Fruit fly (Drosophila melanogaster) whole organism, prepupa: ENCODE results near the gene CG13258.
A peak's percentile ranks its signal among the peaks of the same experiment; 100 is the strongest.

Source experiments
- CG10631 ChIP-seq: fragments of 200-800 bp; sonication (Bioruptor generic); optimal IDR thresholded peaks from 2 replicates; lab custom pipeline; 2016; ENCODE audit warnings: missing biosample characterization, missing genetic modification characterization
- CG11902 ChIP-seq: fragments of 200-800 bp; sonication (Bioruptor generic); optimal IDR thresholded peaks from 3 replicates; lab custom pipeline; 2016; ENCODE audit warnings: missing biosample characterization, missing genetic modification characterization
- CG15336 ChIP-seq: fragments of 200-800 bp; sonication (Bioruptor generic); IDR thresholded peaks from 2 replicates; pipeline ENCODE4 v1.3.6; 2022; ENCODE audit warnings: missing biosample characterization, missing genetic modification characterization
- CG16779 ChIP-seq: fragments of 200-800 bp; sonication (Bioruptor generic); optimal IDR thresholded peaks from 3 replicates; lab custom pipeline; 2017; ENCODE audit warnings: missing biosample characterization, mild to moderate bottlenecking, missing genetic modification characterization
- CG3032 ChIP-seq: fragments of 200-800 bp; optimal IDR thresholded peaks from 2 replicates; lab custom pipeline; 2019; ENCODE audit warnings: missing biosample characterization, mild to moderate bottlenecking, missing genetic modification characterization, moderate library complexity
- CG31627 ChIP-seq: fragments of 200-800 bp; sonication (Bioruptor generic); optimal IDR thresholded peaks from 3 replicates; lab custom pipeline; 2016; ENCODE audit warnings: missing biosample characterization, missing genetic modification characterization
- CG4318 ChIP-seq: fragments of 200-800 bp; sonication (Bioruptor generic); optimal IDR thresholded peaks from 3 replicates; lab custom pipeline; 2017; ENCODE audit warnings: missing biosample characterization, mild to moderate bottlenecking, missing genetic modification characterization
- CG6276 ChIP-seq: fragments of 200-800 bp; sonication (Bioruptor generic); optimal IDR thresholded peaks from 2 replicates; lab custom pipeline; 2017; ENCODE audit warnings: missing biosample characterization, mild to moderate bottlenecking, missing genetic modification characterization
- CG6792 ChIP-seq: fragments of 200-800 bp; sonication (Bioruptor generic); optimal IDR thresholded peaks from 3 replicates; lab custom pipeline; 2016; ENCODE audit warnings: missing biosample characterization, missing genetic modification characterization
- CG7368 ChIP-seq: fragments of 200-800 bp; sonication (Bioruptor generic); optimal IDR thresholded peaks from 3 replicates; lab custom pipeline; 2016; ENCODE audit warnings: missing biosample characterization, missing genetic modification characterization
- CG8119 ChIP-seq: fragments of 200-800 bp; sonication (Bioruptor generic); IDR thresholded peaks from 3 replicates; pipeline ENCODE4 v1.3.6; 2022; ENCODE audit warnings: missing biosample characterization, missing genetic modification characterization
- CG9139 ChIP-seq: fragments of 200-800 bp; sonication (Bioruptor generic); optimal IDR thresholded peaks from 3 replicates; lab custom pipeline; 2017; ENCODE audit warnings: missing biosample characterization, mild to moderate bottlenecking, missing genetic modification characterization
- Eip78C ChIP-seq: fragments of 200-800 bp; sonication (Bioruptor generic); peaks from one replicate; lab custom pipeline; 2016; ENCODE audit warnings: missing biosample characterization, missing genetic modification characterization
- Eip93F ChIP-seq: fragments of 200-800 bp; sonication (Bioruptor generic); optimal IDR thresholded peaks from 2 replicates; lab custom pipeline; 2016; ENCODE audit warnings: missing biosample characterization, mild to moderate bottlenecking, missing genetic modification characterization
- Ets96B ChIP-seq: fragments of 200-800 bp; optimal IDR thresholded peaks from 2 replicates; lab custom pipeline; 2019; ENCODE audit warnings: missing biosample characterization, mild to moderate bottlenecking, missing genetic modification characterization, moderate library complexity
- Gug ChIP-seq: fragments of 200-800 bp; sonication (Bioruptor generic); IDR thresholded peaks from 2 replicates; pipeline ENCODE4 v1.3.6; 2022; ENCODE audit warnings: missing biosample characterization, missing genetic modification characterization
- Hr38 ChIP-seq: sonication (Bioruptor generic); optimal IDR thresholded peaks from 2 replicates; lab custom pipeline; 2016; ENCODE audit warnings: missing biosample characterization, missing genetic modification characterization
- Lpt ChIP-seq: fragments of 200-800 bp; sonication (Bioruptor generic); optimal IDR thresholded peaks from 3 replicates; lab custom pipeline; 2016; ENCODE audit warnings: missing biosample characterization, missing genetic modification characterization
- Met ChIP-seq: fragments of 200-800 bp; sonication (Bioruptor generic); optimal IDR thresholded peaks from 3 replicates; lab custom pipeline; 2016; ENCODE audit warnings: missing biosample characterization, missing genetic modification characterization
- OdsH ChIP-seq: fragments of 200-800 bp; sonication (Bioruptor generic); optimal IDR thresholded peaks from 3 replicates; lab custom pipeline; 2016; ENCODE audit warnings: missing biosample characterization, missing genetic modification characterization
- Smox ChIP-seq: fragments of 200-800 bp; sonication (Bioruptor generic); optimal IDR thresholded peaks from 3 replicates; lab custom pipeline; 2016; ENCODE audit warnings: missing biosample characterization, missing genetic modification characterization
- Sox102F ChIP-seq: fragments of 200-800 bp; sonication (Bioruptor generic); optimal IDR thresholded peaks from 2 replicates; lab custom pipeline; 2016; ENCODE audit warnings: missing biosample characterization, mild to moderate bottlenecking, missing genetic modification characterization
- Sox14 ChIP-seq: fragments of 200-800 bp; sonication (Bioruptor generic); optimal IDR thresholded peaks from 3 replicates; lab custom pipeline; 2016; ENCODE audit warnings: missing biosample characterization, missing genetic modification characterization
- achi ChIP-seq: fragments of 200-800 bp; sonication (Bioruptor generic); optimal IDR thresholded peaks from 3 replicates; lab custom pipeline; 2016; ENCODE audit warnings: missing biosample characterization, missing genetic modification characterization
- acj6 ChIP-seq: fragments of 200-800 bp; sonication (Bioruptor generic); optimal IDR thresholded peaks from 3 replicates; lab custom pipeline; 2016; ENCODE audit warnings: missing biosample characterization, missing genetic modification characterization
- cyc ChIP-seq: fragments of 200-800 bp; sonication (Bioruptor generic); optimal IDR thresholded peaks from 3 replicates; lab custom pipeline; 2016; ENCODE audit warnings: missing biosample characterization, missing genetic modification characterization
- dsx ChIP-seq: fragments of 200-800 bp; optimal IDR thresholded peaks from 3 replicates; lab custom pipeline; 2019; ENCODE audit warnings: missing biosample characterization, mild to moderate bottlenecking, missing genetic modification characterization, moderate library complexity; ENCODE audit not compliant: poor library complexity, severe bottlenecking
- eg ChIP-seq: fragments of 200-800 bp; sonication (Bioruptor generic); IDR thresholded peaks from 3 replicates; pipeline ENCODE4 v1.3.6; 2022; ENCODE audit warnings: missing biosample characterization, missing genetic modification characterization
- esn ChIP-seq: fragments of 200-800 bp; sonication (Bioruptor generic); optimal IDR thresholded peaks from 2 replicates; lab custom pipeline; 2016; ENCODE audit warnings: missing biosample characterization, mild to moderate bottlenecking, missing genetic modification characterization, moderate library complexity
- fd59A ChIP-seq: fragments of 200-800 bp; sonication (Bioruptor generic); optimal IDR thresholded peaks from 2 replicates; lab custom pipeline; 2017; ENCODE audit warnings: missing biosample characterization, mild to moderate bottlenecking, missing genetic modification characterization, missing genetic modification reagents
- fkh ChIP-seq: fragments of 200-800 bp; sonication (Bioruptor generic); optimal IDR thresholded peaks from 3 replicates; lab custom pipeline; 2017; ENCODE audit warnings: missing biosample characterization, mild to moderate bottlenecking, missing genetic modification characterization, moderate library complexity
- lz ChIP-seq: fragments of 200-800 bp; sonication (Bioruptor generic); optimal IDR thresholded peaks from 3 replicates; lab custom pipeline; 2016; ENCODE audit warnings: missing biosample characterization, missing genetic modification characterization
- net ChIP-seq: fragments of 200-800 bp; sonication (Bioruptor generic); optimal IDR thresholded peaks from 3 replicates; lab custom pipeline; 2016; ENCODE audit warnings: missing biosample characterization, missing genetic modification characterization
- pdm3 ChIP-seq: fragments of 200-800 bp; sonication (Bioruptor generic); optimal IDR thresholded peaks from 3 replicates; lab custom pipeline; 2016; ENCODE audit warnings: missing biosample characterization, missing genetic modification characterization
- salr ChIP-seq, 2 experiments: fragments of 200-800 bp; sonication (Bioruptor generic); optimal IDR thresholded peaks; 3 replicates each; lab custom pipeline; 2016 to 2018; ENCODE audit warnings: missing biosample characterization in 2 of 2, missing genetic modification characterization in 2 of 2, mild to moderate bottlenecking in 1 of 2
- spab ChIP-seq: fragments of 200-800 bp; sonication (Bioruptor generic); optimal IDR thresholded peaks from 2 replicates; lab custom pipeline; 2017; ENCODE audit warnings: missing biosample characterization, mild to moderate bottlenecking, missing genetic modification characterization, missing genetic modification reagents
- ss ChIP-seq, 2 experiments: fragments of 200-800 bp; sonication (Bioruptor generic); optimal IDR thresholded peaks; 2 replicates in 1 of 2; 3 replicates in 1 of 2; lab custom pipeline; 2017 to 2018; ENCODE audit warnings: mild to moderate bottlenecking in 2 of 2, missing biosample characterization in 2 of 2, missing genetic modification characterization in 2 of 2, moderate library complexity in 1 of 2
- svp ChIP-seq: fragments of 200-800 bp; sonication (Bioruptor generic); peaks from one replicate; lab custom pipeline; 2016; ENCODE audit warnings: missing biosample characterization, missing genetic modification characterization
- topi ChIP-seq: fragments of 200-800 bp; sonication (Bioruptor generic); optimal IDR thresholded peaks from 3 replicates; lab custom pipeline; 2016; ENCODE audit warnings: missing biosample characterization, missing genetic modification characterization
- vri ChIP-seq: fragments of 200-800 bp; sonication (Bioruptor generic); optimal IDR thresholded peaks from 3 replicates; lab custom pipeline; 2016; ENCODE audit warnings: missing biosample characterization, mild to moderate bottlenecking, missing genetic modification characterization

The CG13258 gene

dm6 chr2L:16310648-16311047 is 17.8 kb upstream of the CG13258 start, which contains the start of the genes cni and fzy:
Gene cni (minus strand): TSS chr2L:16310726.
Gene fzy (plus strand): TSS chr2L:16310956.
- no peak for TF ChIP-seq CG6276 (GFP tag; lab: Kevin White, UChicago)
- TF ChIP-seq lz (GFP tag; lab: Kevin White, UChicago) = peak; percentile 26
- TF ChIP-seq esn (GFP tag; lab: Kevin White, UChicago) = peak; percentile 30
- peak; percentile 23 for TF ChIP-seq CG31627 (GFP tag; lab: Kevin White, UChicago)
- TF ChIP-seq cyc (GFP tag; lab: Kevin White, UChicago) = peak; percentile 42
- peak; percentile 59 for TF ChIP-seq Eip93F (GFP tag; lab: Kevin White, UChicago)
- TF ChIP-seq fd59A = no peak
- TF ChIP-seq Sox14 (GFP tag; lab: Kevin White, UChicago) = peak; percentile 42
- peak; percentile 74 for TF ChIP-seq achi
- peak; percentile 23 for TF ChIP-seq CG3032
- TF ChIP-seq Lpt = no peak
- TF ChIP-seq Eip78C (GFP tag; lab: Kevin White, UChicago) = no peak

DNA sequence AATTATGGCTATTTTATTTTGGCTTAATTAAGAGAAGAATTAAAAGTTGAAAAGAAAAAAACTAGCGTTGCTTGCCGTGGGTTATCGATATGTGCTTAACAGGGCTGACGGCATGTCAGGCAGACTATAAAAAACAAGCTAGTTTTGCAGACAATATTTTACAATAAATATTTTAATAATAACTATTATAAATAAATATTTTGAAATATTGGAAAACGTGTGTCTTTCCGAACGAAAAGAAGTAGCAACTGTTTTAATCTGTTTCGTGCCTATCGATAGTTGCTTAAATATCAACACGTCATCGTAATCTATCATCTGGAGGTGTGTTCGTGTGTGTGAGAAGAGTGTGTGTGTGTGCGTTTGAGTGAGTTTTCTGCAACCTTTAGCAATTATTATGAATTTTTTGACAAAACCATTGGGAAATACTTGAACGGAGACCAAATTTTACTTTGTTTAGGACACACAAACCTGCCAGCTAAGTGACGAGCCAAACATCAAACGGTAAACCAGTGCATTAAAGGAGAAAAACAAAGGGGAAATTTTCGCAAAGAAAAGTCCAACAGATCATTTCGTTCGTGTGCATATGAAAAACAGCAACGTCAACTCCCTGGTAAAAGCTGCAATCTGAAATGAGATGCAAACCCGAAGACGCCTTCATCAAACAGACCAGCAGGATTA is 14.3 kb upstream of the CG13258 start, which contains the start of the genes CG5861 and Syx5:
Gene CG5861, minus strand, starts transcription at position 273 of the 678 bp plus-strand sequence.
Gene Syx5, plus strand, starts transcription at position 321 of the 678 bp plus-strand sequence.
- TF ChIP-seq Gug (GFP tag; lab: Robert Waterston, UW) (0 out of 2 replicates have a peak, but pooled peaks have one; percentile 21), CG10631 (peak; percentile 62), vri (GFP tag; lab: Kevin White, UChicago) (no peak), fkh (GFP tag; lab: Kevin White, UChicago) (peak; percentile 67), Ets96B (tag; lab: Kevin White, UChicago) (peak; percentile 40), CG3032 (peak; percentile 60), CG16779 (tag; lab: Kevin White, UChicago) (no peak), CG7368 (no peak), Sox102F (no peak), CG15336 (GFP tag; lab: Robert Waterston, UW) (0 out of 2 replicates have a peak, but pooled peaks have one; percentile 30), salr (GFP tag; optimal IDR thresholded peaks at IDR 0.05; lab: Kevin White, UChicago) (no peak), Eip78C (GFP tag; lab: Kevin White, UChicago) (no peak), Eip93F (GFP tag; lab: Kevin White, UChicago) (peak; percentile 69), Sox14 (GFP tag; lab: Kevin White, UChicago) (peak; percentile 35), esn (GFP tag; lab: Kevin White, UChicago) (peak; percentile 37), spab (GFP tag; lab: Kevin White, UChicago) (no peak), CG11902 (GFP tag; lab: Kevin White, UChicago) (no peak), pdm3 (no peak)

DNA sequence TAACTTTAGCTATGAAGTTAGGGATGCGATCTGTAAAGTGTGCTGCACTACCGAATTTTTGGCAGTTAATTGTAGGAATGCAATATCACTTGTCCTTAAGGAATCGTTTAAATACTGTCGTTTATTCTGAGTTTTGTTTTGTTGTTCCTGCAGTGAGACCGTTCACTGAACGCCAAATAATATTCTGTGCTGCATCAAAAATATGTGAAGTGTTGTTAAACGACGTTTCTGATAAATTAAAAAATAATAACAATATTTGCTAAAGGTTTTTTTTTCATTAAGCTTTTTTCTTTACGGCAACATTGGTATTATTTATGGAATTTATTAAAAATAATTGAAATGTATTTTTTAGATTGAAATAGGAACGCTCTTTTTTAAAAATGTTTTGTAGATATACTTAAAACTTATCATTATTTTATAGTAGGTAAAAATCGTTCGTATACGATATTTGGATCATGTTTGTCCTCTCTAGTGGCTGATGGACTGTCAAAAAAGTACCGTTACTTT is 10.0 kb upstream of the CG13258 start, which contains the start of gene GMF:
Gene GMF, minus strand, starts transcription at position 182 of the 507 bp plus-strand sequence.
- TF ChIP-seq net (GFP tag; lab: Kevin White, UChicago) (no peak), fd59A (no peak), ss (GFP tag; optimal IDR thresholded peaks at IDR 0.05; lab: Kevin White, UChicago) (no peak), esn (GFP tag; lab: Kevin White, UChicago) (peak; percentile 55), CG9139 (GFP tag; lab: Kevin White, UChicago) (no peak), CG10631 (peak; percentile 38), OdsH (GFP tag; lab: Kevin White, UChicago) (no peak), CG8119 (GFP tag; lab: Robert Waterston, UW) (no peak), Smox (GFP tag; lab: Kevin White, UChicago) (no peak), Sox14 (GFP tag; lab: Kevin White, UChicago) (peak; percentile 41), dsx (GFP tag; lab: Kevin White, UChicago) (no peak), CG4318 (GFP tag; lab: Kevin White, UChicago) (no peak), Eip78C (GFP tag; lab: Kevin White, UChicago) (peak; percentile 61), CG6792 (no peak), salr (GFP tag; optimal IDR thresholded peaks at IDR 0.05; lab: Kevin White, UChicago) (no peak), fkh (GFP tag; lab: Kevin White, UChicago) (peak; percentile 38), Met (no peak), lz (GFP tag; lab: Kevin White, UChicago) (peak; percentile 49), CG6276 (GFP tag; lab: Kevin White, UChicago) (no peak), Hr38 (GFP tag; lab: Kevin White, UChicago) (no peak), Lpt (no peak), acj6 (GFP tag; lab: Kevin White, UChicago) (no peak), eg (GFP tag; lab: Robert Waterston, UW) (no peak), cyc (GFP tag; lab: Kevin White, UChicago) (peak; percentile 22), svp (GFP tag; lab: Kevin White, UChicago) (no peak), Eip93F (GFP tag; lab: Kevin White, UChicago) (no peak), pdm3 (no peak), topi (GFP tag; lab: Kevin White, UChicago) (peak; percentile 37)
